Worm (Caenorhabditis elegans) whole organism, young adult: ENCODE measurements around the gene Y53F4B.5.

Experiments used
- B0336.3 ChIP-seq: fragments of 200-800 bp; sonication (Bioruptor generic); IDR thresholded peaks from 2 replicates; pipeline ENCODE4 v1.3.6; 2022; ENCODE audit warnings: missing genetic modification characterization, missing compliant biosample characterization
- F49E8.2 ChIP-seq: sonication (generic microtip); optimal IDR thresholded peaks from 3 replicates; lab custom pipeline; 2017; ENCODE audit warnings: missing genetic modification characterization, mild to moderate bottlenecking, missing compliant biosample characterization, antibody characterized with exemption, moderate library complexity; ENCODE audit not compliant: insufficient read depth
- F55B11.4 ChIP-seq: sonication (generic microtip); optimal IDR thresholded peaks from 2 replicates; lab custom pipeline; 2016; ENCODE audit warnings: missing compliant biosample characterization, missing genetic modification characterization, borderline replicate concordance; ENCODE audit not compliant: insufficient read depth
- T26A5.8 ChIP-seq: sonication (generic microtip); optimal IDR thresholded peaks from 2 replicates; lab custom pipeline; 2016; ENCODE audit warnings: missing genetic modification characterization, missing compliant biosample characterization
- Y53G8AR.9 ChIP-seq: fragments of 200-800 bp; sonication (Bioruptor generic); conservative IDR thresholded peaks from 2 replicates; pipeline ENCODE4 v1.3.6; 2022; ENCODE audit warnings: missing genetic modification reagents, missing genetic modification characterization, missing compliant biosample characterization
- Y56A3A.18 ChIP-seq: fragments of 200-800 bp; sonication (Bioruptor generic); IDR thresholded peaks from 2 replicates; pipeline ENCODE4 v1.3.6; 2022; ENCODE audit warnings: missing genetic modification reagents, missing genetic modification characterization, missing compliant biosample characterization
- Y79H2A.3 ChIP-seq: fragments of 200-800 bp; sonication (Bioruptor generic); conservative IDR thresholded peaks from 2 replicates; pipeline ENCODE4 v1.3.6; 2022; ENCODE audit warnings: missing genetic modification reagents, missing genetic modification characterization, missing compliant biosample characterization
- Y95B8A.8 ChIP-seq: fragments of 200-800 bp; sonication (Bioruptor generic); IDR thresholded peaks from 2 replicates; pipeline ENCODE4 v1.3.6; 2022; ENCODE audit warnings: missing genetic modification reagents, missing genetic modification characterization, missing compliant biosample characterization
- ZK185.1 ChIP-seq: sonication (generic microtip); optimal IDR thresholded peaks from 2 replicates; lab custom pipeline; 2016; ENCODE audit warnings: mild to moderate bottlenecking, missing genetic modification characterization, missing compliant biosample characterization; ENCODE audit not compliant: poor library complexity, severe bottlenecking
- aptf-2 ChIP-seq: fragments of 200-800 bp; sonication (Bioruptor generic); conservative IDR thresholded peaks from 2 replicates; pipeline ENCODE4 v1.3.6; 2022; ENCODE audit warnings: missing genetic modification reagents, missing genetic modification characterization, missing compliant biosample characterization
- atf-7 ChIP-seq: sonication (generic microtip); optimal IDR thresholded peaks from 2 replicates; lab custom pipeline; 2017; ENCODE audit warnings: mild to moderate bottlenecking, missing genetic modification characterization, missing compliant biosample characterization
- attf-3 ChIP-seq: fragments of 200-800 bp; sonication (Bioruptor generic); conservative IDR thresholded peaks from 2 replicates; pipeline ENCODE4 v1.3.6; 2022; ENCODE audit warnings: missing genetic modification reagents, missing genetic modification characterization, missing compliant biosample characterization
- attf-5 ChIP-seq: fragments of 200-800 bp; sonication (Bioruptor generic); optimal IDR thresholded peaks from 2 replicates; lab custom pipeline; 2018; ENCODE audit warnings: mild to moderate bottlenecking, missing genetic modification characterization, missing compliant biosample characterization
- attf-6 ChIP-seq: fragments of 200-800 bp; sonication (Bioruptor generic); IDR thresholded peaks from 2 replicates; pipeline ENCODE4 v1.3.6; 2022; ENCODE audit warnings: missing genetic modification reagents, missing genetic modification characterization, missing compliant biosample characterization
- bed-2 ChIP-seq: fragments of 200-800 bp; sonication (Bioruptor generic); IDR thresholded peaks from 2 replicates; pipeline ENCODE4 v1.3.6; 2022; ENCODE audit warnings: missing genetic modification reagents, missing genetic modification characterization, missing compliant biosample characterization
- ceh-40 ChIP-seq: fragments of 200-800 bp; sonication (Bioruptor generic); IDR thresholded peaks from 2 replicates; pipeline ENCODE4 v1.3.6; 2022; ENCODE audit warnings: missing genetic modification characterization, missing compliant biosample characterization
- ceh-91 ChIP-seq: fragments of 200-800 bp; sonication (Bioruptor generic); IDR thresholded peaks from 2 replicates; pipeline ENCODE4 v1.3.6; 2022; ENCODE audit warnings: missing genetic modification reagents, missing genetic modification characterization, missing compliant biosample characterization
- dpff-1 ChIP-seq: sonication (generic microtip); optimal IDR thresholded peaks from 2 replicates; lab custom pipeline; 2017; ENCODE audit warnings: mild to moderate bottlenecking, missing genetic modification characterization, missing compliant biosample characterization
- efl-1 ChIP-seq: fragments of 150-350 bp; optimal IDR thresholded peaks from 2 replicates; lab custom pipeline; 2014; ENCODE audit warnings: missing biosample characterization, missing genetic modification reagents, missing genetic modification characterization
- egl-18 ChIP-seq: fragments of 200-800 bp; sonication (Bioruptor generic); IDR thresholded peaks from 2 replicates; pipeline ENCODE4 v1.3.6; 2022; ENCODE audit warnings: missing genetic modification reagents, missing genetic modification characterization, missing compliant biosample characterization
- fkh-3 ChIP-seq: sonication (generic microtip); optimal IDR thresholded peaks from 2 replicates; lab custom pipeline; 2016; ENCODE audit warnings: mild to moderate bottlenecking, missing genetic modification characterization, missing compliant biosample characterization
- him-1 ChIP-seq: sonication (generic microtip); optimal IDR thresholded peaks from 2 replicates; lab custom pipeline; 2016; ENCODE audit warnings: missing genotype, missing genetic modification reagents, missing genetic modification characterization, missing compliant biosample characterization
- hlh-12 ChIP-seq: sonication (generic microtip); optimal IDR thresholded peaks from 2 replicates; lab custom pipeline; 2016; ENCODE audit warnings: missing genetic modification characterization, missing compliant biosample characterization
- hlh-26 ChIP-seq: fragments of 200-800 bp; sonication (Bioruptor generic); conservative IDR thresholded peaks from 2 replicates; pipeline ENCODE4 v1.3.6; 2022; ENCODE audit warnings: missing genetic modification reagents, missing genetic modification characterization, missing compliant biosample characterization
- hmg-20 ChIP-seq: fragments of 200-800 bp; sonication (Bioruptor generic); IDR thresholded peaks from 2 replicates; pipeline ENCODE4 v1.3.6; 2022; ENCODE audit warnings: missing genetic modification reagents, missing genetic modification characterization, missing compliant biosample characterization
- hrde-1 ChIP-seq: sonication (generic microtip); optimal IDR thresholded peaks from 2 replicates; lab custom pipeline; 2016; ENCODE audit warnings: missing genetic modification characterization, mild to moderate bottlenecking, missing compliant biosample characterization, moderate library complexity, missing genotype, missing genetic modification reagents, borderline replicate concordance
- let-526 ChIP-seq: fragments of 200-800 bp; sonication (Bioruptor generic); IDR thresholded peaks from 2 replicates; pipeline ENCODE4 v1.3.6; 2022; ENCODE audit warnings: missing genetic modification reagents, missing genetic modification characterization, missing compliant biosample characterization
- lin-40 ChIP-seq: sonication (generic microtip); optimal IDR thresholded peaks from 2 replicates; lab custom pipeline; 2016; ENCODE audit warnings: missing genetic modification characterization, mild to moderate bottlenecking, missing compliant biosample characterization, missing genotype, missing genetic modification reagents
- lir-1 ChIP-seq: fragments of 200-800 bp; sonication (Bioruptor generic); conservative IDR thresholded peaks from 2 replicates; pipeline ENCODE4 v1.3.6; 2022; ENCODE audit warnings: missing genetic modification reagents, missing genetic modification characterization, missing compliant biosample characterization
- nfyb-1 ChIP-seq: fragments of 200-800 bp; sonication (Bioruptor generic); IDR thresholded peaks from 2 replicates; pipeline ENCODE4 v1.3.6; 2022; ENCODE audit warnings: missing genetic modification reagents, missing genetic modification characterization, missing compliant biosample characterization
- nhr-120 ChIP-seq: fragments of 200-800 bp; sonication (Bioruptor generic); IDR thresholded peaks from 2 replicates; pipeline ENCODE4 v1.3.6; 2022; ENCODE audit warnings: missing genetic modification characterization, missing compliant biosample characterization
- nhr-179 ChIP-seq: sonication (generic microtip); optimal IDR thresholded peaks from 2 replicates; lab custom pipeline; 2016; ENCODE audit warnings: mild to moderate bottlenecking, missing genetic modification characterization, missing compliant biosample characterization
- nhr-80 ChIP-seq: sonication (generic microtip); optimal IDR thresholded peaks from 2 replicates; lab custom pipeline; 2016; ENCODE audit warnings: missing genetic modification characterization, missing compliant biosample characterization
- pha-4 ChIP-seq: fragments of 150-350 bp; sonication (generic microtip); optimal IDR thresholded peaks from 2 replicates; lab custom pipeline; 2014; ENCODE audit warnings: missing biosample characterization, missing genetic modification reagents, missing genetic modification characterization
- rec-8 ChIP-seq, 2 experiments: sonication (generic microtip); optimal IDR thresholded peaks; 2 replicates each; lab custom pipeline; 2016; ENCODE audit warnings: mild to moderate bottlenecking in 2 of 2, missing genetic modification characterization in 2 of 2, missing genetic modification reagents in 2 of 2, missing genotype in 2 of 2, missing biosample characterization in 1 of 2, missing compliant biosample characterization in 1 of 2, moderate library complexity in 1 of 2
- sdz-38 ChIP-seq: sonication (generic microtip); optimal IDR thresholded peaks from 2 replicates; lab custom pipeline; 2016; ENCODE audit warnings: missing genotype, missing genetic modification characterization, missing compliant biosample characterization
- snpc-1.1 ChIP-seq: sonication (generic microtip); optimal IDR thresholded peaks from 2 replicates; lab custom pipeline; 2017; ENCODE audit warnings: missing genetic modification characterization, mild to moderate bottlenecking, missing compliant biosample characterization, antibody characterized with exemption, moderate library complexity, missing genotype, missing genetic modification reagents; ENCODE audit not compliant: insufficient read depth
- sptf-2 ChIP-seq: fragments of 200-800 bp; sonication (Bioruptor generic); optimal IDR thresholded peaks from 2 replicates; lab custom pipeline; 2018; ENCODE audit warnings: mild to moderate bottlenecking, missing genetic modification characterization, missing compliant biosample characterization
- tbp1 ChIP-seq: fragments of 200-800 bp; sonication (Bioruptor generic); optimal IDR thresholded peaks from 2 replicates; lab custom pipeline; 2018; ENCODE audit warnings: mild to moderate bottlenecking, missing genetic modification characterization, missing compliant biosample characterization
- ztf-26 ChIP-seq: sonication (generic microtip); optimal IDR thresholded peaks from 2 replicates; lab custom pipeline; 2017; ENCODE audit warnings: missing genetic modification characterization, missing compliant biosample characterization
- ztf-28 ChIP-seq: fragments of 200-800 bp; sonication (Bioruptor generic); IDR thresholded peaks from 2 replicates; pipeline ENCODE4 v1.3.6; 2022; ENCODE audit warnings: missing genetic modification reagents, missing genetic modification characterization, missing compliant biosample characterization
- ztf-3 ChIP-seq: fragments of 200-800 bp; sonication (Bioruptor generic); optimal IDR thresholded peaks from 2 replicates; lab custom pipeline; 2018; ENCODE audit warnings: mild to moderate bottlenecking, missing genetic modification characterization, missing compliant biosample characterization
- ztf-6 ChIP-seq: fragments of 200-800 bp; sonication (Bioruptor generic); IDR thresholded peaks from 2 replicates; pipeline ENCODE4 v1.3.6; 2022; ENCODE audit warnings: missing genetic modification reagents, missing genetic modification characterization, missing compliant biosample characterization

The Y53F4B.5 gene

DNA sequence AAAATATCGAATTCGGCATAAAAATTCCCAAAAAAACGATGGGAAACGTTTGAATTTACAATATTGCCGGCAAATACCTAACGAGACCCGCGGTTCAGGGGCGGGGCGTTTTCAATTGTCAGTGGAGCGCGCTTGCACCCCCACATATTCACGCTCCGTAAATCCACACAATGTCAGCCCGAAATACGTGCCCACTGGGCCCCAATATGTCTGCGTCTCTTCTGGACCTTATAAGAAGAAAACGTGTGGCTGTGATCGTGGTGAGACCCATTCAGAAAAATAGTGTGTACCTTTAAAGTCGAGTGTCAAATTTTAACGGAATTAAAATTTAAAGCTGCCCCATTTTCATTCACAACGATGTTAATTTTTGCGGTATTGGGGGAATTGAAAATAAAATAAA, 20.7 kb upstream of the Y53F4B.5 start (continued):
- TF ChIP-seq ZK185.1 (tag; lab: Kevin White, UChicago) (no peak), T26A5.8 (tag; lab: Kevin White, UChicago) (no peak), sptf-2 (no peak), egl-18 (no peak), F49E8.2 (tag; lab: Kevin White, UChicago) (peak; percentile 70), atf-7 (tag; lab: Kevin White, UChicago) (peak; percentile 59), Y53G8AR.9 (GFP tag; lab: Robert Waterston, UW) (peak; percentile 89), ceh-40 (GFP tag; lab: Robert Waterston, UW) (no peak), Y79H2A.3 (peak; percentile 82), ztf-3 (no peak), bed-2 (no peak), fkh-3 (tag; lab: Kevin White, UChicago) (no peak), hrde-1 (tag; lab: Kevin White, UChicago) (peak; percentile 93), tbp1 (GFP tag; lab: Kevin White, UChicago) (peak; percentile 49), ceh-91 (GFP tag; lab: Robert Waterston, UW) (peak; percentile 79), hmg-20 (GFP tag; lab: Robert Waterston, UW) (no peak), him-1 (tag; lab: Kevin White, UChicago) (peak; percentile 48), let-526 (no peak), ztf-6 (GFP tag; lab: Robert Waterston, UW) (no peak), attf-5 (GFP tag; lab: Kevin White, UChicago) (peak; percentile 44), F55B11.4 (tag; lab: Kevin White, UChicago) (no peak), nhr-179 (tag; lab: Kevin White, UChicago) (no peak), nhr-80 (no peak), nhr-120 (no peak), lin-40 (no peak), lir-1 (GFP tag; lab: Robert Waterston, UW) (no peak), ztf-26 (tag; lab: Kevin White, UChicago) (no peak), nfyb-1 (GFP tag; lab: Robert Waterston, UW) (peak; percentile 75), snpc-1.1 (tag; lab: Kevin White, UChicago) (peak; percentile 8), aptf-2 (GFP tag; lab: Robert Waterston, UW) (0 out of 2 replicates have a peak, but pooled peaks have one; percentile 15), Y95B8A.8 (GFP tag; lab: Robert Waterston, UW) (peak; percentile 65), sdz-38 (tag; lab: Kevin White, UChicago) (no peak), efl-1 (GFP tag; lab: Kevin White, UChicago) (peak; percentile 39), B0336.3 (GFP tag; lab: Robert Waterston, UW) (peak; percentile 93), ztf-28 (GFP tag; lab: Robert Waterston, UW) (no peak), pha-4 (tag; lab: Kevin White, UChicago) (no peak), dpff-1 (tag; lab: Kevin White, UChicago) (peak; percentile 16), attf-3 (GFP tag; lab: Robert Waterston, UW) (peak; percentile 35; the same call in 1 of the 2 replicates), hlh-26 (no peak), rec-8 (tag; optimal IDR thresholded peaks at IDR 0.05; lab: Kevin White, UChicago) (no peak), hlh-12 (tag; lab: Kevin White, UChicago) (no peak), attf-6 (GFP tag; lab: Robert Waterston, UW) (peak; percentile 54), Y56A3A.18 (GFP tag; lab: Robert Waterston, UW) (no peak)
